Worm (Caenorhabditis elegans) whole organism, midembryonic: ENCODE data around the gene his-69.

ENCODE experiments used
- T22C8.4 ChIP-seq: fragments of 200-800 bp; sonication (Bioruptor generic); IDR thresholded peaks from 2 replicates; pipeline ENCODE4 v1.3.6; 2022; ENCODE audit warnings: missing genetic modification characterization, missing compliant biosample characterization
- cog-1 ChIP-seq: sonication (generic microtip); optimal IDR thresholded peaks from 2 replicates; lab custom pipeline; 2016; ENCODE audit warnings: missing genetic modification characterization, missing compliant biosample characterization
- flt-1 ChIP-seq: fragments of 200-800 bp; sonication (Bioruptor generic); IDR thresholded peaks from 2 replicates; pipeline ENCODE4 v1.3.6; 2022; ENCODE audit warnings: missing genetic modification characterization, missing compliant biosample characterization
- ref-1 ChIP-seq: fragments of 200-800 bp; sonication (Bioruptor generic); conservative IDR thresholded peaks from 2 replicates; pipeline ENCODE4 v1.3.6; 2022; ENCODE audit warnings: missing genetic modification reagents, missing genetic modification characterization, missing compliant biosample characterization
- ztf-29 ChIP-seq: fragments of 200-800 bp; sonication (Bioruptor generic); IDR thresholded peaks from 2 replicates; pipeline ENCODE4 v1.3.6; 2022; ENCODE audit warnings: missing genetic modification reagents, missing genetic modification characterization, missing compliant biosample characterization

DNA sequence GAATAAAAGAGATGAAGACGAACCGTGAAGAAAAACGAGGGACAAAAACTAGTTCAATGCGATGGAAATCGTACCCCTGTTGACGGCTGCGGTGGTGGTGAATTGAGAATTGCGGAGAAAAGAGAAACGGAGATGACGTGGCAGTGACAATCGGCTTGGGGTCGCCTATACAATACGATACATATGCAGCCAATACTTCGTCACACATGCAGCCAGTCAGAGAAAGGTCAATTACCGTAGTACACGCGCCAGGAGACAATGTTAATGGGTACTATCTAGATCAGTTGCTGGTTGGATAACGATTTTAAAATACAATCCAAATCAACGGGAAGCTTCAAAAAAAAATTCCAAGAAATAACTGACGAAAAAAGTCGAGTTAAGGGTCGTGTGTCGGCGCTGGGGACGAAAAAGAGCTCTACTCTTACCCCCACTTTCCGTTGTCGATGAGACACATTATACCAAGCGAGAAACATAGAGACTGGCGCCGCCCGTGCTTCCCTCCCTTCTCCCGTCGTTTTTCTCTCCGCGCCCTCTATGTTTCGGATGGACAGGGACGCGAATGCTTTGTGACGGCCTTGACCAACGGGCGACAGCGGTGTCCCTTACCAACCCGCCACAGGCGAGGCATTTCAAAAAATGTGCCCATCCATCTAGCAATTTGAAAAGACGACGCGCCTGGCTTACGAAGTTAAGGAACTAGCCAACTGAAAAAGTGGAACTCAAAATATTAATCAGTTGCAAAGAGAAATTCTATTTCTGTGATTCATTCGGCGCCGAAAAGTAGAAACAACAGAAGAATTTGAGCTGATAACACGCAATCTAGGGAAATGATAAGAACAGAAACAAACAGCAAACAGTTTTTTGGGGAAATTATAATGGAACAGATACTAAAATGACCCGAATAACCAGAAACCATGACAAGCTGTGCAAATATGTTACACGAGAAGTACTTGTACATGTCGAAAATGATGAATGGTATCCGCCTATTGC lies 39.7 kb downstream of the his-69 start:
- no peak for TF ChIP-seq cog-1
- TF ChIP-seq flt-1 (GFP tag; lab: Robert Waterston, UW), result no peak
- no peak for TF ChIP-seq ztf-29 (GFP tag; lab: Robert Waterston, UW)
- TF ChIP-seq T22C8.4, result no peak
- TF ChIP-seq ref-1 (GFP tag; lab: Robert Waterston, UW), result no peak
